Worm (Caenorhabditis elegans): ENCODE data around the gene F54D5.3.
"Not testable (repeated sequence)": the region's sequence is repeated elsewhere in the genome, so short reads cannot be mapped to it uniquely, and the experiment has no call there.

DNA sequence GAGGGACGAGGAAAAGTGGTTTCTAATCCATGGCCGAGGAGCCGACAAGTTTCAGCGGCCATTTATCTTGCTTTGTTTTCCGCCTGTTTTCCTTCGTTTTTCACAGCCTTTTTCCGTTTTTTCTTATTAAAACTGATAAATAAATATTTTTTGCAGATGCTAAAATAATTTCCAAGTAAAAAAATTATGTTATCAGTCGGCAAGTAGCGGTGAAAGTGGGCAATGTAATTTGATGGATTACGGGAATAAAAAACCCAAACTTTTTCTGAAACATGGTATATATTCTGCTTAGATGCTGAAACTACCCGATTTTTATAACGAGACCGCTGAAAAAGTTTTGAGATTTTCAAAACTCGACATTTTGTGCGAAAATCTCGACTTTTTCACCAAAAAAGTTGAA, 19.6 kb upstream of the F54D5.3 start, which contains the start of gene dhgd-1:
- TF ChIP-seq unc-62 (GFP tag; optimal IDR thresholded peaks at IDR 0.05); ces-1 (GFP tag; optimal IDR thresholded peaks at IDR 0.05); snpc-4 (tag; optimal IDR thresholded peaks at IDR 0.05); elt-3 (tag; optimal IDR thresholded peaks at IDR 0.05): not testable (repeated sequence)
